Worm (Caenorhabditis elegans) whole organism, L2 larva: Measurements from ENCODE around the gene fip-4.
A peak's percentile ranks its signal among the peaks of the same experiment; 100 is the strongest.

Source experiments
- C34F6.9 ChIP-seq: fragments of 150-350 bp; optimal IDR thresholded peaks from 2 replicates; lab custom pipeline; 2014; ENCODE audit warnings: missing biosample characterization, missing genetic modification characterization
- F13H6.1 ChIP-seq: sonication (generic microtip); optimal IDR thresholded peaks from 2 replicates; lab custom pipeline; 2016; ENCODE audit warnings: missing genetic modification characterization, missing compliant biosample characterization
- R02D3.7 ChIP-seq: fragments of 150-350 bp; optimal IDR thresholded peaks from 2 replicates; lab custom pipeline; 2014; ENCODE audit warnings: missing biosample characterization, missing genetic modification characterization
- ZK546.5 ChIP-seq: sonication (generic microtip); optimal IDR thresholded peaks from 2 replicates; lab custom pipeline; 2017; ENCODE audit warnings: missing biosample characterization, missing genetic modification characterization
- ama-1 ChIP-seq: fragments of 150-350 bp; optimal IDR thresholded peaks from 2 replicates; lab custom pipeline; 2018; ENCODE audit warnings: inconsistent platforms
- blmp-1 ChIP-seq: sonication (generic microtip); optimal IDR thresholded peaks from 2 replicates; lab custom pipeline; 2017; ENCODE audit warnings: missing genetic modification characterization, mild to moderate bottlenecking, missing compliant biosample characterization, antibody characterized with exemption, moderate library complexity; ENCODE audit not compliant: insufficient read depth
- ceh-82 ChIP-seq: fragments of 150-350 bp; optimal IDR thresholded peaks from 2 replicates; lab custom pipeline; 2014; ENCODE audit warnings: missing biosample characterization, missing genetic modification characterization
- crh-2 ChIP-seq: sonication (generic microtip); optimal IDR thresholded peaks from 2 replicates; lab custom pipeline; 2017; ENCODE audit warnings: missing biosample characterization, missing genetic modification characterization
- dmd-4 ChIP-seq: sonication (generic microtip); optimal IDR thresholded peaks from 2 replicates; lab custom pipeline; 2017; ENCODE audit warnings: missing biosample characterization, missing genetic modification characterization
- egl-27 ChIP-seq: sonication (generic microtip); optimal IDR thresholded peaks from 3 replicates; lab custom pipeline; 2017; ENCODE audit warnings: missing biosample characterization, missing genetic modification reagents, missing genetic modification characterization
- elt-1 ChIP-seq: fragments of 150-350 bp; optimal IDR thresholded peaks from 2 replicates; lab custom pipeline; 2014; ENCODE audit warnings: missing biosample characterization, missing genetic modification characterization
- elt-3 ChIP-seq: sonication (generic microtip); optimal IDR thresholded peaks from 2 replicates; lab custom pipeline; 2017; ENCODE audit warnings: missing biosample characterization, missing genetic modification characterization
- fos-1 ChIP-seq: fragments of 150-350 bp; optimal IDR thresholded peaks from 2 replicates; lab custom pipeline; 2014; ENCODE audit warnings: missing biosample characterization, missing genetic modification characterization
- gmeb-1 ChIP-seq: fragments of 150-350 bp; optimal IDR thresholded peaks from 2 replicates; lab custom pipeline; 2014; ENCODE audit warnings: missing biosample characterization, missing genetic modification characterization
- lin-11 ChIP-seq: fragments of 150-350 bp; sonication (generic microtip); optimal IDR thresholded peaks from 2 replicates; lab custom pipeline; 2014; ENCODE audit warnings: missing biosample characterization, missing genetic modification characterization, inconsistent platforms, mixed read lengths
- lin-13 ChIP-seq: fragments of 150-350 bp; optimal IDR thresholded peaks from 2 replicates; lab custom pipeline; 2014; ENCODE audit warnings: missing biosample characterization, missing genetic modification reagents, missing genetic modification characterization
- lin-39 ChIP-seq: fragments of 150-350 bp; optimal IDR thresholded peaks from 2 replicates; lab custom pipeline; 2014; ENCODE audit warnings: missing biosample characterization, missing genetic modification reagents, missing genetic modification characterization
- lsy-2 ChIP-seq, 2 experiments: fragments of 150-350 bp in 1 of 2; sonication (generic microtip) in 1 of 2; optimal IDR thresholded peaks; 2 replicates each; lab custom pipeline; 2014 to 2017; ENCODE audit warnings: missing biosample characterization in 2 of 2, missing genetic modification characterization in 2 of 2
- mab-5 ChIP-seq: fragments of 150-350 bp; optimal IDR thresholded peaks from 2 replicates; lab custom pipeline; 2014; ENCODE audit warnings: missing biosample characterization, missing genetic modification characterization
- mdl-1 ChIP-seq, 2 experiments: fragments of 150-350 bp in 1 of 2; sonication (generic microtip) in 1 of 2; optimal IDR thresholded peaks; 2 replicates each; lab custom pipeline; 2017; ENCODE audit warnings: missing biosample characterization in 2 of 2, missing genetic modification characterization in 2 of 2
- nhr-10 ChIP-seq: sonication (generic microtip); optimal IDR thresholded peaks from 2 replicates; lab custom pipeline; 2017; ENCODE audit warnings: missing biosample characterization, missing genetic modification characterization
- nhr-11 ChIP-seq: fragments of 150-350 bp; optimal IDR thresholded peaks from 2 replicates; lab custom pipeline; 2014; ENCODE audit warnings: missing biosample characterization, missing genetic modification characterization
- nhr-12 ChIP-seq: fragments of 150-350 bp; optimal IDR thresholded peaks from 2 replicates; lab custom pipeline; 2014; ENCODE audit warnings: missing biosample characterization, missing genetic modification characterization
- nhr-129 ChIP-seq: fragments of 150-350 bp; optimal IDR thresholded peaks from 2 replicates; lab custom pipeline; 2014; ENCODE audit warnings: missing biosample characterization, missing genetic modification characterization
- nhr-23 ChIP-seq: fragments of 150-350 bp; optimal IDR thresholded peaks from 2 replicates; lab custom pipeline; 2014; ENCODE audit warnings: missing biosample characterization, missing genetic modification reagents, missing genetic modification characterization
- nhr-25 ChIP-seq: fragments of 150-350 bp; sonication (generic microtip); optimal IDR thresholded peaks from 3 replicates; lab custom pipeline; 2014; ENCODE audit warnings: missing biosample characterization, missing genetic modification characterization
- nhr-77 ChIP-seq: fragments of 150-350 bp; optimal IDR thresholded peaks from 2 replicates; lab custom pipeline; 2014; ENCODE audit warnings: missing biosample characterization, missing genetic modification characterization
- sem-4 ChIP-seq: fragments of 150-350 bp; optimal IDR thresholded peaks from 2 replicates; lab custom pipeline; 2014; ENCODE audit warnings: missing biosample characterization, missing genetic modification reagents, missing genetic modification characterization
- sma-3 ChIP-seq: sonication (generic microtip); optimal IDR thresholded peaks from 2 replicates; lab custom pipeline; 2016; ENCODE audit warnings: missing genetic modification reagents, missing genetic modification characterization, missing compliant biosample characterization
- sma-9 ChIP-seq, 2 experiments: fragments of 150-350 bp in 1 of 2; sonication (generic microtip) in 1 of 2; optimal IDR thresholded peaks; 2 replicates each; lab custom pipeline; 2014 to 2016; ENCODE audit warnings: missing genetic modification characterization in 2 of 2, mild to moderate bottlenecking in 1 of 2, missing biosample characterization in 1 of 2, missing compliant biosample characterization in 1 of 2, missing genetic modification reagents in 1 of 2, moderate library complexity in 1 of 2
- snpc-4 ChIP-seq: fragments of 150-350 bp; optimal IDR thresholded peaks from 2 replicates; lab custom pipeline; 2014; ENCODE audit warnings: missing biosample characterization, missing genetic modification characterization
- unc-55 ChIP-seq: fragments of 150-350 bp; sonication (generic microtip); optimal IDR thresholded peaks from 3 replicates; lab custom pipeline; 2014; ENCODE audit warnings: missing biosample characterization, missing genetic modification reagents, missing genetic modification characterization
- unc-62 ChIP-seq: fragments of 150-350 bp; optimal IDR thresholded peaks from 2 replicates; lab custom pipeline; 2014; ENCODE audit warnings: missing biosample characterization, missing genetic modification reagents, missing genetic modification characterization
- ztf-1 ChIP-seq: fragments of 200-800 bp; sonication (Bioruptor generic); conservative IDR thresholded peaks from 2 replicates; pipeline ENCODE4 v1.3.6; 2022; ENCODE audit warnings: missing genetic modification characterization, missing compliant biosample characterization
- ztf-11 ChIP-seq: sonication (generic microtip); optimal IDR thresholded peaks from 2 replicates; lab custom pipeline; 2017; ENCODE audit warnings: missing biosample characterization, missing genetic modification characterization

fip-4 gene

DNA sequence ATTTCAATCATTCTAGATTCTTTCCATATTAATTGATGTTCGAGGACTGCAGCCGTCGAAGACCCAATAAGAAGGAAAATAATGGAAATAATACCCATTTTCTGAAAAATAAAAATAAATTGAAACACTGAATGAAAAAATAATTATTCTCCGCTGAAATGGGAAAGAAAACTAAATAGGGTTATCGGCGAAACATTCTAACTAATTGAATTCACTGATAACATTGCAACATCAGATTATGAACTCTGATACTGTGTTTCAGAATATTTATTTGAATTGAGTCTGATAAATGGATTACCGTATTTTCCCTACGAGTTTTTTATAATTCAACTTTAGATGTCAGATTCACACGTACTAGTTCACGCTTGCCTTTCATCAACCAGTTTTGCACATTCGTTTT, 32.0 kb upstream of the fip-4 start, which contains the start of gene asp-13:
TSS of gene asp-13 (minus strand) at position 101 of the 400 bp plus-strand sequence.
- TF ChIP-seq fos-1 (tag; lab: Kevin White, UChicago) (peak; percentile 38), ztf-11 (tag; lab: Kevin White, UChicago) (no peak)

DNA sequence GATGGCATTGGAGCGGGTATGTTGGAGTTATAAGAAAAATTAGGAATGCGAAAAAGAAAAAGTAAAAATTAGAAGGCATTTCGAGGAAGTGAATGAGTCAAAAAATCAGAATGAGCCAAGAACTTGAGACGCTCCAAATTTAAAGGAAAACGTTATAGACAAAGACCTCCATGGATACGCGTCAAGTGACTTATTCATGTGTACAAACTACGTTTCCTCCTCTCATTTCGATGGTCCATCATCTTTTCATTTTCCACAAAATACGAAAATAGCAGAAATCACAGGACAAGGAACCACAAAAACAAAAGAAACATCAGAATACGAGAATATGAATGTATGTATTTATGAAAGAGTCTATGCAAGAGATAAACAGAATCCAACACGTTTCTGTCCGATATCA, 30.2 kb upstream of the fip-4 start, which contains the start of gene F28A12.3:
TSS of gene F28A12.3 (minus strand) at position 101 of the 400 bp plus-strand sequence.
- no peak for TF ChIP-seq lin-39

DNA sequence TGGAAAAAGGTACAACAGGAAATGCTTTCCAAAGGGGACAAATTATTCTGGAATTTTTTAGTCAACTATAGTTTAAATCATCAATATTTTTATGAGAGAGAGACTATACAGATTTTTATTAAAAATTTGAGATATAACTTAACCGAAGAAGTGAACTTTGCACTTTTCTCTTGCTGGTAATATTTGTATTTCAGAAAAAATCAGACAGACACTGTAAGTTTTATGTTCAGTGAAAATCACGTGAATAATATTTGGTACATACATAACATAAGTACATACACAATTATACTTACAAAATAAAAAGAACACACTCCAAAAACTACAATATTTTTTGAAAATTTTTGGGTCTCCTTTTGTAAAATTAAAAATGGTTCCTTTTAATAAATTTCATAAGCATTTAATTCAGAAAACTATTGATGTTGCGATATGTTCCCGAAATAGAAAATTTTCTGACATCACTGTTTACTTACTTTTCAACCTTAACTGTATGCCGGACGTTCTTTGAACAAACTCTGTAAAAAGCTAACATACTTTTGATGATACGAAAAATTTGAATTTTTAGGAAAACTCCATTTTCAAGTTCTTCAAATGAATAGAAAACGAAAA, 26.7 kb upstream of the fip-4 start, which contains the start of the genes F28A12.10 and acd-4:
TSS of gene F28A12.10 (minus strand) at position 101 of the 606 bp plus-strand sequence.
TSS of gene acd-4 (plus strand) at position 556 of the 606 bp plus-strand sequence.
- TF ChIP-seq ceh-82 (tag; lab: Kevin White, UChicago) (no peak), sma-9 (GFP tag; optimal IDR thresholded peaks at IDR 0.05; lab: Kevin White, UChicago) (no peak), sma-9 (tag; optimal IDR thresholded peaks at IDR 0.05; lab: Kevin White, UChicago) (no peak), dmd-4 (tag; lab: Kevin White, UChicago) (no peak), nhr-23 (no peak), lsy-2 (tag; optimal IDR thresholded peaks at IDR 0.05; lab: Kevin White, UChicago) (no peak), ama-1 (lab: Kevin White, UChicago) (no peak), lin-39 (no peak), mdl-1 (tag; optimal IDR thresholded peaks at IDR 0.05; lab: Kevin White, UChicago) (no peak), nhr-11 (tag; lab: Kevin White, UChicago) (no peak), sma-3 (no peak), ztf-1 (no peak), nhr-25 (no peak), egl-27 (tag; lab: Kevin White, UChicago) (no peak), C34F6.9 (no peak), ZK546.5 (tag; lab: Kevin White, UChicago) (no peak), lin-11 (tag; lab: Kevin White, UChicago) (no peak)

DNA sequence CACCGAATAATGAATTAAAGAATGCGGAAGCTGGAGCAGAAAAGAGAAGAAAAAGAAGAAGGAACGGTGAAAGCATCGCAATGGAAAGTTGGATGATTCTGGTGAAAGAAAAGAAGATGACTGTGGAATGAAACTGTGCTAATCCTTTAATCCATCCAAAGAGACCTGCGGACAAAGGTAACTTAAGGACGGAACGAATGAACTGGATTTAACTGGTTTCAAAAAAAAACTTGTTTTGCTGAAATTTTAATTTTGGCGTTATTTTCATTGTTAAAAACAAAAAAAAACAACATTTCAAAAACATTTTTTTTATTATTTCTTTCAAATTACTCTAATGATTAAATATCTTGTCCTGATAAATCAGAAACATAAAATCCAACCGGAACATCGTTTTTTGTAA, 25.8 kb upstream of the fip-4 start, which contains the start of gene grl-12:
TSS of gene grl-12 (minus strand) at position 101 of the 400 bp plus-strand sequence.
- TF ChIP-seq gmeb-1, result no peak
- no peak for TF ChIP-seq nhr-12 (tag; lab: Kevin White, UChicago)
- TF ChIP-seq blmp-1 (tag; lab: Kevin White, UChicago), result no peak
- TF ChIP-seq, all 48 proteins: peak for 0

DNA sequence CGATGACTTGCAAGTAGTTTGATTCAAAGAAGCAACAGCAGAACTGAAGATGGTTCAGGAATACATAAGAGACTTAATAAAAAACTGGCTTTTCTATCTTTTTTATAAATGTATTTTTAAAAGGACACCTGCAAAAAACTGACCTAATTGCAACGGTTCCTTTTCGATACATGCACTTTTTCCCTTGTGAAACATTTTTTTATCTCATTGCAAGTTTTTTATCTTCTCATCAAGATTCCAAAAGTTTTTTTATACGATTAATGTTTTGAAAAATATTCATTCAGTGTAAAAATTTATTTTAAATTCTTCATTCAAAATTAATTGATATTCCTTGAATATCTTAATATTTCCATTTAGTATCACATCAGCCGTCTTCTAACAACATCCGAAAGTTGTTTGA, 24.5 kb upstream of the fip-4 start, which contains the start of gene oac-29:
TSS of gene oac-29 (minus strand) at position 101 of the 400 bp plus-strand sequence.
- TF ChIP-seq nhr-10 (tag; lab: Kevin White, UChicago) (no peak), elt-1 (tag; lab: Kevin White, UChicago) (no peak), unc-62 (GFP tag; lab: Kevin White, UChicago) (no peak), C34F6.9 (no peak), lin-13 (GFP tag; lab: Kevin White, UChicago) (no peak), elt-3 (tag; lab: Kevin White, UChicago) (no peak)

DNA sequence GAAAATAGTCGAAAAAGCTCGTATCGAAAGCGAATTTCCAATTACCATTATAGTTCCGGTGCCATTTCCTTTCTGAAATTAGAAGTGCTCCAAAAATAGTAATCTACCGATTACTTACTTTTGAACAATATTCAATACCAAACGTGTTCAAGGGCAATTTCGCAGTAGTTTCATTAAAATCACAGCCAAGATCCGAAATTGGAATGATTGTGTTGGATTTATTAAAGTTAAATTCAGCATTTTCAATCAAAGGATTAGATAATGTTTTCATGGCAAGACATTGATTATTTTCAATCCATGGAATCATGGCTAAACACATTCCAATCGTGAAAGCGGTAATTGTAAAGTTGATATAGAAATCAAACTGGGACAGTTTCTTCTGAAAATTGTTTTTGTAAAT, 21.7 kb upstream of the fip-4 start:
- TF ChIP-seq ZK546.5 (tag; lab: Kevin White, UChicago), result no peak

DNA sequence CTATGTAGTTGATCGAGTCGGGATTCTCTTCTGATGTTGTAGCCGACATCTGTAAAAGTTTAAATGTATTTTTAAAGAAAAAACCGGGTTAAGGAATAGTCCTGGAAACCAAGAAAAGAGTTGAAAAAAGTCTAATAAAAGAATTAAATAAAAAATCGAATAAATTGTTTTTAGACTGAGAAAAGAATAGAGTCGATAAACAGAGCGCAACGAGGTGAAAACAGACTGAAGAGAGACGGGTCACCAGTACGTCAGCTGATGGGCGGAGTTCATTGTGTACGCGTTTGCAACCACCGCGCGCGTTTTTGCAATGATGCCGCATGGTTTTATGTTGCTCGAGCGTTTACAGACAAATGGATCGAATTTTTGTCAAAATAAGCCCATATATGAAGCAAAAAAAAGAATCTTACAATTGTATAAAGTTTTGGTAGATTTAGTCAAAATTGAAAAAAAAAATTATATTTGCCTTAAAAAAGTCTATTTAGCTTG, 20.3 kb upstream of the fip-4 start, which contains the start of gene atg-18:
TSS of gene atg-18 (minus strand) at position 51 of the 489 bp plus-strand sequence.
- no peak for TF ChIP-seq ZK546.5 (tag; lab: Kevin White, UChicago)
- no peak for TF ChIP-seq lin-39
- TF ChIP-seq lin-13 (GFP tag; lab: Kevin White, UChicago), result peak; percentile 63
- TF ChIP-seq ztf-1, result no peak
- peak; percentile 67 for TF ChIP-seq crh-2 (tag; lab: Kevin White, UChicago)
- peak; percentile 77 for TF ChIP-seq unc-55
- no peak for TF ChIP-seq ztf-11 (tag; lab: Kevin White, UChicago)
- TF ChIP-seq fos-1 (tag; lab: Kevin White, UChicago), result peak; percentile 64
- peak; percentile 56 for TF ChIP-seq sem-4 (tag; lab: Kevin White, UChicago)
- peak; percentile 84 for TF ChIP-seq nhr-129 (tag; lab: Kevin White, UChicago)
- peak in 1 of 2 experiments; percentile 76 for TF ChIP-seq lsy-2 (tag; optimal IDR thresholded peaks at IDR 0.05; lab: Kevin White, UChicago)
- peak; percentile 70 for TF ChIP-seq F13H6.1 (tag; lab: Kevin White, UChicago)
- TF ChIP-seq egl-27 (tag; lab: Kevin White, UChicago), result peak; percentile 2
- TF ChIP-seq mab-5 (tag; lab: Kevin White, UChicago), result peak; percentile 45
- TF ChIP-seq sma-3, result peak; percentile 71
- TF ChIP-seq lin-11 (tag; lab: Kevin White, UChicago), result peak; percentile 81
- TF ChIP-seq ama-1 (lab: Kevin White, UChicago), result peak; percentile 6
- TF ChIP-seq ceh-82 (tag; lab: Kevin White, UChicago), result no peak
- TF ChIP-seq elt-3 (tag; lab: Kevin White, UChicago), result no peak
- peak; percentile 9 for TF ChIP-seq unc-62 (GFP tag; lab: Kevin White, UChicago)
- TF ChIP-seq C34F6.9, result peak; percentile 73
- TF ChIP-seq nhr-77 (tag; lab: Kevin White, UChicago), result no peak
- TF ChIP-seq snpc-4 (tag; lab: Kevin White, UChicago), result peak; percentile 22
- peak; percentile 73 for TF ChIP-seq gmeb-1
- TF ChIP-seq sma-9 (GFP tag; optimal IDR thresholded peaks at IDR 0.05; lab: Kevin White, UChicago), result peak; percentile 56
- TF ChIP-seq sma-9 (tag; optimal IDR thresholded peaks at IDR 0.05; lab: Kevin White, UChicago), result no peak
- peak; percentile 64 for TF ChIP-seq blmp-1 (tag; lab: Kevin White, UChicago)
- no peak for TF ChIP-seq elt-1 (tag; lab: Kevin White, UChicago)
- TF ChIP-seq R02D3.7 (tag; lab: Kevin White, UChicago), result no peak
